Fruit fly (Drosophila melanogaster) whole organism, prepupa: Measurements from ENCODE around the gene CG12118.

Source experiments
- CG11902 ChIP-seq: fragments of 200-800 bp; sonication (Bioruptor generic); optimal IDR thresholded peaks from 3 replicates; lab custom pipeline; 2016; ENCODE audit warnings: missing biosample characterization, missing genetic modification characterization
- CG3032 ChIP-seq: fragments of 200-800 bp; optimal IDR thresholded peaks from 2 replicates; lab custom pipeline; 2019; ENCODE audit warnings: missing biosample characterization, mild to moderate bottlenecking, missing genetic modification characterization, moderate library complexity
- CG6854 ChIP-seq: fragments of 200-800 bp; sonication (Bioruptor generic); optimal IDR thresholded peaks from 2 replicates; lab custom pipeline; 2017; ENCODE audit warnings: missing biosample characterization, mild to moderate bottlenecking, missing genetic modification characterization
- CG7368 ChIP-seq: fragments of 200-800 bp; sonication (Bioruptor generic); optimal IDR thresholded peaks from 3 replicates; lab custom pipeline; 2016; ENCODE audit warnings: missing biosample characterization, missing genetic modification characterization
- Hr39 ChIP-seq: fragments of 200-800 bp; sonication (Bioruptor generic); optimal IDR thresholded peaks from 2 replicates; lab custom pipeline; 2016; ENCODE audit warnings: missing biosample characterization, missing genetic modification characterization
- Sox14 ChIP-seq: fragments of 200-800 bp; sonication (Bioruptor generic); optimal IDR thresholded peaks from 3 replicates; lab custom pipeline; 2016; ENCODE audit warnings: missing biosample characterization, missing genetic modification characterization
- cyc ChIP-seq: fragments of 200-800 bp; sonication (Bioruptor generic); optimal IDR thresholded peaks from 3 replicates; lab custom pipeline; 2016; ENCODE audit warnings: missing biosample characterization, missing genetic modification characterization
- topi ChIP-seq: fragments of 200-800 bp; sonication (Bioruptor generic); optimal IDR thresholded peaks from 3 replicates; lab custom pipeline; 2016; ENCODE audit warnings: missing biosample characterization, missing genetic modification characterization

DNA sequence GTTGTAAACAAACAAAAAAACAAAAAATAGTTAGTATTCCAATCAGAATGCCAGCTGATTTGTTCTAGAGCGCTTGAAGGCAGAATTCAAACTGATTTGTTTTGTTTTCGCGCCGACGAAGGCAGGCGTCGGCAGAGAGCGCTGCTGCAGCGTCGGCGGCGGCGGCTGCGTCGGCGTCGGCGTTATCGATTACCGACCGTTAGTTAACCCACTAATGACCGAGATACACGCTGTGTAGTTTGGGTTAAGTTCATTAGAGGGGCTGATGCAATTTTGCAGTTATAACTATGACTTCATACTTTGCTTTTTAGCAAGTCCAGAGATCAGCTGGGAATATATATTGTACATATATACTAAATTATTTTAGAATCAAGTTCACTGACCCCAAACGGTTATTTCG is 27.0 kb upstream of the CG12118 start, which contains the start of gene t:
- TF ChIP-seq CG11902 (no peak), CG7368 (GFP tag; lab: Kevin White, UChicago) (no peak), CG6854 (GFP tag; lab: Kevin White, UChicago) (no peak), CG3032 (tag; lab: Kevin White, UChicago) (no peak), cyc (GFP tag; lab: Kevin White, UChicago) (no peak), topi (GFP tag; lab: Kevin White, UChicago) (no peak), Sox14 (GFP tag; lab: Kevin White, UChicago) (no peak), Hr39 (GFP tag; lab: Kevin White, UChicago) (no peak)
